Worm (Caenorhabditis elegans) whole organism, L3 larva: ENCODE results near the gene srh-220.

Experiments used
- R02D3.7 ChIP-seq: fragments of 150-350 bp; optimal IDR thresholded peaks from 2 replicates; lab custom pipeline; 2014; ENCODE audit warnings: missing biosample characterization, missing genetic modification characterization
- ZK546.5 ChIP-seq: sonication (generic microtip); optimal IDR thresholded peaks from 2 replicates; lab custom pipeline; 2017; ENCODE audit warnings: missing biosample characterization, missing genetic modification characterization
- aly-2 ChIP-seq: fragments of 150-350 bp; optimal IDR thresholded peaks from 2 replicates; lab custom pipeline; 2014; ENCODE audit warnings: missing biosample characterization, missing genetic modification characterization
- ama-1 ChIP-seq: fragments of 150-350 bp; optimal IDR thresholded peaks from 2 replicates; lab custom pipeline; 2018
- ceh-16 ChIP-seq: sonication (generic microtip); optimal IDR thresholded peaks from 2 replicates; lab custom pipeline; 2017; ENCODE audit warnings: missing biosample characterization, missing genetic modification characterization
- ceh-28 ChIP-seq: fragments of 150-350 bp; optimal IDR thresholded peaks from 2 replicates; lab custom pipeline; 2014; ENCODE audit warnings: missing biosample characterization, missing genetic modification reagents, missing genetic modification characterization
- ceh-82 ChIP-seq: fragments of 150-350 bp; optimal IDR thresholded peaks from 2 replicates; lab custom pipeline; 2014; ENCODE audit warnings: missing biosample characterization, missing genetic modification characterization
- ceh-9 ChIP-seq: sonication (generic microtip); optimal IDR thresholded peaks from 2 replicates; lab custom pipeline; 2018; ENCODE audit warnings: missing biosample characterization, missing genetic modification characterization
- daf-12 ChIP-seq: fragments of 150-350 bp; optimal IDR thresholded peaks from 2 replicates; lab custom pipeline; 2014; ENCODE audit warnings: missing biosample characterization, missing genetic modification reagents, missing genetic modification characterization
- egl-27 ChIP-seq: sonication (generic microtip); optimal IDR thresholded peaks from 4 replicates; lab custom pipeline; 2017; ENCODE audit warnings: missing biosample characterization, missing genetic modification reagents, missing genetic modification characterization
- egl-5 ChIP-seq: fragments of 150-350 bp; optimal IDR thresholded peaks from 2 replicates; lab custom pipeline; 2017; ENCODE audit warnings: missing biosample characterization, missing genetic modification reagents, missing genetic modification characterization, inconsistent platforms
- elt-1 ChIP-seq: fragments of 150-350 bp; optimal IDR thresholded peaks from 2 replicates; lab custom pipeline; 2014; ENCODE audit warnings: missing biosample characterization, missing genetic modification characterization
- elt-2 ChIP-seq: sonication (generic microtip); optimal IDR thresholded peaks from 2 replicates; lab custom pipeline; 2016; ENCODE audit warnings: missing genetic modification reagents, mild to moderate bottlenecking, missing genetic modification characterization, missing compliant biosample characterization
- elt-3 ChIP-seq, 3 experiments: fragments of 150-350 bp in 1 of 3; sonication (generic microtip) in 2 of 3; optimal IDR thresholded peaks; 2 replicates in 2 of 3; 4 replicates in 1 of 3; lab custom pipeline; 2014 to 2017; ENCODE audit warnings: missing biosample characterization in 3 of 3, missing genetic modification characterization in 3 of 3
- fkh-10 ChIP-seq: sonication (generic microtip); optimal IDR thresholded peaks from 2 replicates; lab custom pipeline; 2017; ENCODE audit warnings: missing biosample characterization, missing genetic modification reagents, missing genetic modification characterization
- fkh-2 ChIP-seq: fragments of 150-350 bp; optimal IDR thresholded peaks from 2 replicates; lab custom pipeline; 2014; ENCODE audit warnings: missing biosample characterization, missing genetic modification reagents, missing genetic modification characterization
- fos-1 ChIP-seq: fragments of 150-350 bp; optimal IDR thresholded peaks from 2 replicates; lab custom pipeline; 2014; ENCODE audit warnings: missing biosample characterization, missing genetic modification characterization
- hmg-11 ChIP-seq: sonication (generic microtip); optimal IDR thresholded peaks from 2 replicates; lab custom pipeline; 2016; ENCODE audit warnings: missing genetic modification characterization, missing compliant biosample characterization
- jun-1 ChIP-seq: fragments of 150-350 bp; optimal IDR thresholded peaks from 2 replicates; lab custom pipeline; 2014; ENCODE audit warnings: missing biosample characterization, missing genetic modification reagents, missing genetic modification characterization
- lin-15B ChIP-seq: fragments of 150-350 bp; optimal IDR thresholded peaks from 2 replicates; lab custom pipeline; 2014; ENCODE audit warnings: missing biosample characterization, missing genetic modification characterization
- lin-39 ChIP-seq: fragments of 150-350 bp; optimal IDR thresholded peaks from 2 replicates; lab custom pipeline; 2018; ENCODE audit warnings: missing biosample characterization, missing genetic modification reagents, missing genetic modification characterization
- lsy-12 ChIP-seq: sonication (generic microtip); optimal IDR thresholded peaks from 2 replicates; lab custom pipeline; 2016; ENCODE audit warnings: mild to moderate bottlenecking, missing genetic modification characterization, missing compliant biosample characterization
- mdl-1 ChIP-seq: fragments of 150-350 bp; optimal IDR thresholded peaks from 2 replicates; lab custom pipeline; 2014; ENCODE audit warnings: missing biosample characterization, missing genetic modification characterization
- mml-1 ChIP-seq: fragments of 150-350 bp; sonication (generic microtip); optimal IDR thresholded peaks from 3 replicates; lab custom pipeline; 2014; ENCODE audit warnings: missing biosample characterization, missing genetic modification characterization
- nfya-1 ChIP-seq: sonication (generic microtip); optimal IDR thresholded peaks from 2 replicates; lab custom pipeline; 2017; ENCODE audit warnings: missing genetic modification characterization, mild to moderate bottlenecking, missing compliant biosample characterization, antibody characterized with exemption, moderate library complexity; ENCODE audit not compliant: insufficient read depth
- nhr-11 ChIP-seq: fragments of 150-350 bp; optimal IDR thresholded peaks from 2 replicates; lab custom pipeline; 2014; ENCODE audit warnings: missing biosample characterization, missing genetic modification characterization
- nhr-12 ChIP-seq: fragments of 150-350 bp; optimal IDR thresholded peaks from 2 replicates; lab custom pipeline; 2014; ENCODE audit warnings: missing biosample characterization, missing genetic modification characterization
- nhr-23 ChIP-seq: fragments of 150-350 bp; optimal IDR thresholded peaks from 2 replicates; lab custom pipeline; 2014; ENCODE audit warnings: missing biosample characterization, missing genetic modification reagents, missing genetic modification characterization
- nhr-237 ChIP-seq: fragments of 150-350 bp; optimal IDR thresholded peaks from 2 replicates; lab custom pipeline; 2014; ENCODE audit warnings: missing biosample characterization, missing genetic modification characterization
- nhr-25 ChIP-seq: sonication (generic microtip); optimal IDR thresholded peaks from 2 replicates; lab custom pipeline; 2017; ENCODE audit warnings: missing biosample characterization, missing genetic modification characterization
- nhr-43 ChIP-seq: sonication (generic microtip); optimal IDR thresholded peaks from 2 replicates; lab custom pipeline; 2016; ENCODE audit warnings: mild to moderate bottlenecking, missing genetic modification characterization, missing compliant biosample characterization; ENCODE audit not compliant: poor library complexity, severe bottlenecking
- nhr-67 ChIP-seq: fragments of 150-350 bp; optimal IDR thresholded peaks from 2 replicates; lab custom pipeline; 2014; ENCODE audit warnings: missing biosample characterization, missing genetic modification characterization
- nhr-76 ChIP-seq: fragments of 150-350 bp; sonication (generic microtip); optimal IDR thresholded peaks from 5 replicates; lab custom pipeline; 2014; ENCODE audit warnings: missing biosample characterization, missing genetic modification characterization
- nhr-77 ChIP-seq: fragments of 150-350 bp; optimal IDR thresholded peaks from 2 replicates; lab custom pipeline; 2014; ENCODE audit warnings: missing biosample characterization, missing genetic modification characterization
- pha-4 ChIP-seq: fragments of 150-350 bp; optimal IDR thresholded peaks from 2 replicates; lab custom pipeline; 2014; ENCODE audit warnings: missing biosample characterization, missing genetic modification reagents, missing genetic modification characterization
- pqm-1 ChIP-seq: fragments of 150-350 bp; optimal IDR thresholded peaks from 2 replicates; lab custom pipeline; 2017; ENCODE audit warnings: missing biosample characterization, missing genetic modification characterization, inconsistent platforms
- sea-2 ChIP-seq: fragments of 150-350 bp; sonication (generic microtip); optimal IDR thresholded peaks from 4 replicates; lab custom pipeline; 2014; ENCODE audit warnings: missing biosample characterization, missing genetic modification reagents, missing genetic modification characterization
- skn-1 ChIP-seq: fragments of 150-350 bp; optimal IDR thresholded peaks from 2 replicates; lab custom pipeline; 2014; ENCODE audit warnings: missing biosample characterization, missing genetic modification characterization
- snpc-4 ChIP-seq: fragments of 150-350 bp; optimal IDR thresholded peaks from 2 replicates; lab custom pipeline; 2014; ENCODE audit warnings: missing biosample characterization, missing genetic modification characterization
- tbx-2 ChIP-seq: sonication (generic microtip); optimal IDR thresholded peaks from 2 replicates; lab custom pipeline; 2016; ENCODE audit warnings: mild to moderate bottlenecking, missing genetic modification characterization, missing compliant biosample characterization
- unc-62 ChIP-seq: fragments of 150-350 bp; sonication (generic microtip); optimal IDR thresholded peaks from 4 replicates; lab custom pipeline; 2014; ENCODE audit warnings: missing biosample characterization, missing genetic modification reagents, missing genetic modification characterization
- zag-1 ChIP-seq: fragments of 150-350 bp; optimal IDR thresholded peaks from 2 replicates; lab custom pipeline; 2014; ENCODE audit warnings: missing biosample characterization, missing genetic modification characterization
- ztf-11 ChIP-seq: fragments of 150-350 bp; optimal IDR thresholded peaks from 2 replicates; lab custom pipeline; 2014; ENCODE audit warnings: missing biosample characterization, missing genetic modification characterization
- ztf-4 ChIP-seq: fragments of 150-350 bp; optimal IDR thresholded peaks from 2 replicates; lab custom pipeline; 2014; ENCODE audit warnings: missing biosample characterization, missing genetic modification characterization

srh-220 gene

DNA sequence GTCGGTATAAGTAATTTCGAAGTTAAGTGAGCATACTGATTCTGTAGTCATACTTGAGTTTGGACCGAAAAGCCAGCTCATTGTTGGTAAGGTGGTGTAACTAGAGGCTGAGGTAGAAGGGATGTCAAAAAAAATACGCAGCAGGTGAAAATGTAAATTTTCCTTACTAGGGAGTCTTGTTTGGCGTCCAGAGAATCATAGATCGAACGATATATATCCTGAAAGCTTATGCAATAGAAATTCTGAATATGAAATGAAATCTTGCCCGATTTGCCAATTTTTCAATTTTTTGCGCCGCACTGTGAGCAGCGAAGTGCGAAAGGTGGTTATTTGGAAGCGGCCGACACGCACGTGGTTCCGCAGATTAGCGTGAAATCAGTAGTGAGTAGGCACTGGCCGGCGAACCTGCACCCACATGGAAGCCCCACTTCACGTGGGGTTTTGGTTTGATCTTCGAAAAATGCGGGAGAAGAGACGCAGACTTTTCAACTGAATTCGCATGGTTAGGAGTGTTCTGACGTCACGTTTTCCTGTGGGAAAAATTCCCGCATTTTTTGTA, at the start of gene srh-220:
Gene srh-220, minus strand, starts transcription at position 51 of the 559 bp plus-strand sequence.
- TF ChIP-seq ceh-28 (tag; lab: Kevin White, UChicago) (no peak), mdl-1 (tag; lab: Kevin White, UChicago) (no peak), pqm-1 (tag; lab: Kevin White, UChicago) (no peak), lin-15B (no peak), elt-1 (tag; lab: Kevin White, UChicago) (no peak), fos-1 (tag; lab: Kevin White, UChicago) (no peak), lsy-12 (tag; lab: Kevin White, UChicago) (no peak), nhr-76 (tag; lab: Kevin White, UChicago) (no peak), ceh-16 (tag; lab: Kevin White, UChicago) (no peak), ceh-9 (no peak), mml-1 (no peak), tbx-2 (tag; lab: Kevin White, UChicago) (no peak), sea-2 (GFP tag; lab: Kevin White, UChicago) (no peak), R02D3.7 (tag; lab: Kevin White, UChicago) (no peak), hmg-11 (tag; lab: Kevin White, UChicago) (no peak), snpc-4 (no peak), egl-27 (tag; lab: Kevin White, UChicago) (no peak), nhr-23 (no peak), nhr-77 (no peak)

DNA sequence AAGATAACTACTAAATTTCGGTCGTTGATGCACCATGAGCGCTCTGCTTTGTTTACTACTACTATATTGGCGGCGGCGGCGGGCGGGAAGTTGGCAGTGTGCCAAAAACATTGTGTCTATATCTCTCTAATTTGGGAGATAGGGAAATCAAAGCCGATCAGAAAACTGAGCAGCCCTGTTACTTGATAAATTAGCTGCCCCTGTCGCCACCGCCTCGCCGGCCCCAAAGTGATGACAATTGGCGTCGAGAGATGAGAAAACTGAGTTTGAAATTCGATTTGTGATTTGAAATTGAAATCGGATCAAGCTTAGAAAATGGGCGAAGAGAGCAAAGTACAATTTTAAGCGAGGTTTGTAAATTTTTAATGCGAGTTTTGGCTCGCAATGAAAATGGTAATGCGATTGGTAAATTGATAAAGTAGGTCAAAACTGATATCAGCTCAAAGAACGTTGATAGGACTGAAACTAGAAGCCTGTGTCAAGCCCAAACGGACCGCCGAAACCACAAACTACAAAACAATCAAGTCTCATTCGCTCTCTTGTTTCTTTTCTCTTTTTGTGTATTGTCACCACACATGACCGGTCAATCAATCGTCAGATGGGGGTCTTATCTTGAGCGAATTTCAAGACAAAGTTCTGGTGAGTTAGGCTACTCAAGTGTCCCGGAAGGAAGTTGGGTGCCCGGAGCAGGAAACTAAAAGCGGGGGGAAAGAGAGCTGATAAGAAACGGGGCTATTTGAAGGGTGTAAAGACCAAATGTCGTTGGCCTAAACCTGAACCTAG, 49.5 kb upstream of the srh-220 start:
- TF ChIP-seq nhr-237: no peak
- no peak for TF ChIP-seq mdl-1 (tag; lab: Kevin White, UChicago)
- TF ChIP-seq lin-15B: no peak
- TF ChIP-seq egl-5 (tag; lab: Kevin White, UChicago): no peak
- TF ChIP-seq nhr-12: no peak
- no peak for TF ChIP-seq R02D3.7 (tag; lab: Kevin White, UChicago)
- peak; percentile 68 for TF ChIP-seq elt-2 (tag; lab: Kevin White, UChicago)
- TF ChIP-seq jun-1 (tag; lab: Kevin White, UChicago): peak; percentile 34
- TF ChIP-seq pqm-1 (tag; lab: Kevin White, UChicago): peak; percentile 4
- TF ChIP-seq elt-3 (tag; optimal IDR thresholded peaks at IDR 0.05; lab: Kevin White, UChicago): no peak

DNA sequence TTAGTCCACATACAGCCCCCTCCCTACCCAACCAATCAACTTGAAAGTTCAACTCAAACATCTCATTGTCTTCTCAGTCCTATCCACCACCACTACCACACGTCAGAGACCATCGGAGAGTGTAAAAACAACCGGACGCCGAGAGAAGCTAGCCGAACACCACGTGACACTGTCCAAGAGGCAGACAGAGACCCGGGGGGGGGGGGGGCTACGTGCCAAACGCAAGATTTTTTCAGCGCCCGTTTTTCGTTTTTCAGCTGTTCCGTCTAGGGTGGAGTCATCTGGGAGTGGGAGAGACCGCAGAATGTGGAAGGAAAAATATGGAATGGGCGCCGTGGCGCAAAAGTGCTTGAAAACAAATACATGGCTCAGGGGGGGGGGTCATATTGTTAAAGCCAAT, 48.1 kb upstream of the srh-220 start:
- no peak for TF ChIP-seq nhr-67 (tag; lab: Kevin White, UChicago)
- no peak for TF ChIP-seq ZK546.5
- no peak for TF ChIP-seq fos-1 (tag; lab: Kevin White, UChicago)
- no peak for TF ChIP-seq unc-62 (GFP tag; lab: Kevin White, UChicago)
- TF ChIP-seq pha-4 (tag; lab: Kevin White, UChicago): peak; percentile 61
- no peak for TF ChIP-seq fkh-2 (tag; lab: Kevin White, UChicago)
- peak; percentile 76 for TF ChIP-seq nfya-1 (tag; lab: Kevin White, UChicago)
- TF ChIP-seq elt-3 (tag; optimal IDR thresholded peaks at IDR 0.05; lab: Kevin White, UChicago): no peak
- no peak for TF ChIP-seq lin-15B
- TF ChIP-seq nhr-25 (tag; lab: Kevin White, UChicago): peak; percentile 81
- TF ChIP-seq nhr-43 (tag; lab: Kevin White, UChicago): peak; percentile 83
- peak; percentile 35 for TF ChIP-seq pqm-1 (tag; lab: Kevin White, UChicago)
- TF ChIP-seq ceh-28 (tag; lab: Kevin White, UChicago): no peak
- peak; percentile 69 for TF ChIP-seq lsy-12 (tag; lab: Kevin White, UChicago)
- TF ChIP-seq daf-12 (tag; lab: Kevin White, UChicago): no peak
- TF ChIP-seq aly-2: no peak
- TF ChIP-seq fkh-10 (GFP tag; lab: Kevin White, UChicago): no peak
- TF ChIP-seq elt-2 (tag; lab: Kevin White, UChicago): peak; percentile 32
- TF ChIP-seq nhr-76 (tag; lab: Kevin White, UChicago): no peak
- peak; percentile 31 for TF ChIP-seq snpc-4
- TF ChIP-seq ceh-9: no peak
- no peak for TF ChIP-seq nhr-237
- peak; percentile 1 for TF ChIP-seq skn-1 (tag; lab: Kevin White, UChicago)
- TF ChIP-seq lin-39 (tag; lab: Kevin White, UChicago): peak; percentile 84
- TF ChIP-seq ceh-82 (tag; lab: Kevin White, UChicago): no peak
- no peak for TF ChIP-seq R02D3.7 (tag; lab: Kevin White, UChicago)
- TF ChIP-seq nhr-12: no peak
- no peak for TF ChIP-seq sea-2 (GFP tag; lab: Kevin White, UChicago)
- no peak for TF ChIP-seq ztf-11 (tag; lab: Kevin White, UChicago)
- no peak for TF ChIP-seq tbx-2 (tag; lab: Kevin White, UChicago)
- TF ChIP-seq jun-1 (tag; lab: Kevin White, UChicago): peak; percentile 14
- TF ChIP-seq ztf-4 (tag; lab: Kevin White, UChicago): no peak
- TF ChIP-seq egl-27 (tag; lab: Kevin White, UChicago): no peak
- no peak for TF ChIP-seq mml-1
- no peak for TF ChIP-seq nhr-11 (tag; lab: Kevin White, UChicago)
- TF ChIP-seq hmg-11 (tag; lab: Kevin White, UChicago): no peak
- no peak for TF ChIP-seq zag-1 (tag; lab: Kevin White, UChicago)
- TF ChIP-seq ama-1 (lab: Kevin White, UChicago): peak; percentile 82
- TF ChIP-seq mdl-1 (tag; lab: Kevin White, UChicago): peak; percentile 92
- peak; percentile 3 for TF ChIP-seq elt-1 (tag; lab: Kevin White, UChicago)
- TF ChIP-seq nhr-77: no peak
- TF ChIP-seq nhr-23: peak; percentile 21
